5 fruit fly cellular contexts compared by ENCODE assay signal in the genomic region with DNA sequence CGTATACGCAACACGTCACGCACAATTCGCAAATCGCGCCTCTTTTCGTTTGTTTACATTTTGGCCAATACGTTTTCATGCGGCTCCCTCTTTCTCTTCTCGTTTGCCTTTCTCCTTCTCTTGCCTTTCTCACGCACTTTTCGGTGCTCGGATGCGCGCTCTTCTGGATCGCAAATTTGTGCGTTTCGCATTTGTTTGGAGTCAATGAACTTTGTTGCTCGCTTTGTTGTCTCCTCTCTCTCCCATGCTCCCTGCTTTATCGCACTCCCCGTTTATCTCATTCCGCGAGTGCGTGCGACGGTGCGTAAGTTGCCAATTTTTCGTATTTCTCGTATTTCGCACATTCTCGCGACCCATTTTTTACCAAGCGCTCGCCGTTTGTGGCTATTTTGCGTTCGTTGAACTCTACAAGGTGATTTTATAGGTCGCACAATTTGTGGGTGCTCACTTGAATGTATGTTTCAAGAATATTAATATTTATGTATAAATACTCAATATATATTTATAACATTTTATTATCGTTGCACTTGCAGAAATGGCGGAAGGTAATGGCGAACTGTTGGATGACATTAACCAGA.
TF ChIP-seq lines count a peak whose summit lies in the region.

No protein-coding gene starts in this region.

- no peak for TF ChIP-seq CTCF in whole organism, embryonic (GFP tag; optimal IDR thresholded peaks at IDR 0.05; lab: Kevin White, UChicago)

TF ChIP-seq in whole organism, 6 proteins besides CTCF, POLR2A, EP300 and RAD21:
- TF ChIP-seq CG8478 (optimal IDR thresholded peaks at IDR 0.05; lab: Kevin White, UChicago), result no peak
- TF ChIP-seq EcR (GFP tag; optimal IDR thresholded peaks at IDR 0.05; lab: Kevin White, UChicago), result peak; percentile 67 to 85
- no peak for TF ChIP-seq usp (GFP tag; optimal IDR thresholded peaks at IDR 0.05; lab: Kevin White, UChicago)
- TF ChIP-seq pan (optimal IDR thresholded peaks at IDR 0.05; lab: Kevin White, UChicago), result no peak
- TF ChIP-seq Dll (optimal IDR thresholded peaks at IDR 0.05; lab: Kevin White, UChicago), result no peak

TF ChIP-seq in whole organism, embryonic, 481 proteins besides CTCF, POLR2A, EP300 and RAD21:
- no peak for TF ChIP-seq slbo (GFP tag; IDR thresholded peaks at IDR 0.05; lab: Robert Waterston, UW)
- no peak for TF ChIP-seq br (optimal IDR thresholded peaks at IDR 0.05; lab: Kevin White, UChicago)
- peak; percentile 29; the same call in 1 of the 2 replicates for TF ChIP-seq ara (GFP tag; IDR thresholded peaks at IDR 0.05; lab: Robert Waterston, UW)
- peak in 1 of 2 experiments; percentile 23 for TF ChIP-seq Trl (optimal IDR thresholded peaks at IDR 0.05; lab: Kevin White, UChicago)
- TF ChIP-seq Trl (GFP tag; optimal IDR thresholded peaks at IDR 0.05; lab: Kevin White, UChicago), result no peak
- peak; percentile 73 for TF ChIP-seq CG15479 (GFP tag; optimal IDR thresholded peaks at IDR 0.05; lab: Kevin White, UChicago)
- no peak for TF ChIP-seq maf-S (GFP tag; optimal IDR thresholded peaks at IDR 0.05; lab: Kevin White, UChicago)
- 0 out of 3 replicates have a peak, but pooled peaks have one; percentile 22 for TF ChIP-seq Doc3 (GFP tag; IDR thresholded peaks at IDR 0.05; lab: Robert Waterston, UW; ENCODE audit: partially characterized antibody)

TF ChIP-seq in whole organism, prepupa, 60 proteins besides CTCF, POLR2A, EP300 and RAD21:
- TF ChIP-seq CG6163 (GFP tag; IDR thresholded peaks at IDR 0.05; lab: Robert Waterston, UW) (0 out of 3 replicates have a peak, but pooled peaks have one; percentile 29), Sox15 (GFP tag; optimal IDR thresholded peaks at IDR 0.05; lab: Kevin White, UChicago) (no peak), svp (GFP tag; lab: Kevin White, UChicago) (peak; percentile 57)
TF ChIP-seq in whole organism, prepupa: peak in this region for 2.

TF ChIP-seq in whole organism, pupa, 21 proteins besides CTCF, POLR2A, EP300 and RAD21:
- TF ChIP-seq gl (tag; optimal IDR thresholded peaks at IDR 0.05; lab: Kevin White, UChicago) (no peak), EcR (GFP tag; optimal IDR thresholded peaks at IDR 0.05; lab: Kevin White, UChicago) (peak; percentile 90), CG4496 (GFP tag; IDR thresholded peaks at IDR 0.05; lab: Robert Waterston, UW) (0 out of 3 replicates have a peak, but pooled peaks have one; percentile 25), CG34367 (tag; optimal IDR thresholded peaks at IDR 0.05; lab: Kevin White, UChicago) (no peak), Pif1B (GFP tag; optimal IDR thresholded peaks at IDR 0.05; lab: Kevin White, UChicago) (no peak)

TF ChIP-seq in whole organism, wandering third instar larva, 38 proteins besides CTCF, POLR2A, EP300 and RAD21:
- TF ChIP-seq psq (GFP tag; optimal IDR thresholded peaks at IDR 0.05; lab: Kevin White, UChicago) (peak; percentile 82), fru (GFP tag; optimal IDR thresholded peaks at IDR 0.05; lab: Kevin White, UChicago) (no peak)
